Worm (Caenorhabditis elegans): ENCODE data around the gene nhr-269.

Gene nhr-269

ce11 chrV:15369707-15370106 lies at the start of gene nhr-269:
nhr-269 (minus strand) TSS chrV:15369807.
- TF ChIP-seq mls-2 (tag; optimal IDR thresholded peaks at IDR 0.05) (no peak), sptf-1 (tag; optimal IDR thresholded peaks at IDR 0.05) (no peak), ces-1 (GFP tag; optimal IDR thresholded peaks at IDR 0.05) (no peak), lin-13 (tag; optimal IDR thresholded peaks at IDR 0.05) (no peak), nhr-12 (tag; optimal IDR thresholded peaks at IDR 0.05) (no peak), ceh-83 (GFP tag; optimal IDR thresholded peaks at IDR 0.05) (no peak), nhr-237 (tag; optimal IDR thresholded peaks at IDR 0.05) (no peak), lin-32 (GFP tag; optimal IDR thresholded peaks at IDR 0.05) (no peak), drap-1 (GFP tag; optimal IDR thresholded peaks at IDR 0.05) (no peak), hlh-1 (tag; optimal IDR thresholded peaks at IDR 0.05) (no peak), unc-39 (tag; optimal IDR thresholded peaks at IDR 0.05) (no peak), tbx-8 (GFP tag; optimal IDR thresholded peaks at IDR 0.05) (no peak)

DNA sequence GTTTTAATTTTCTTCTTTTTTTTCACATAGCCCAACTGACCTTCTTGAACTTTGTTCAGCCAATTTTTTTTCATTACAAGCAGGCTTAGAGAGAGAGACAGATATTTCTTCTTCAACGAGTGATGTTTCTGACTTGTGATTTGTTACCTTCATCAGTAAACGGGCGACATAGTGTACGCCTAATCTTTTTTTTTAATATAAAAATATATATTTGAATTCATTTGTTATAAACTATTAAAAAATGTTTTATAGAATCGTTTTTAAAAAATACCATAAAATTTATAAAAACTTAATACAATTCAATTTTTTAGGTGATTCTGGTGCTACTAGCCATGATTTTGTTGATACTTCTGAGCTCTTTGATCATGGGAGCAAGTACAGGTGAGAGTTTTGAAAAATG lies 48.2 kb upstream of the nhr-269 start, which contains the start of gene T06E6.10:
Gene T06E6.10, plus strand, starts transcription at position 301 of the 400 bp plus-strand sequence.
- TF ChIP-seq lsy-2 (tag; optimal IDR thresholded peaks at IDR 0.05) (no peak), ceh-43 (GFP tag; optimal IDR thresholded peaks at IDR 0.05) (no peak), hlh-1 (tag; optimal IDR thresholded peaks at IDR 0.05) (no peak), lin-32 (GFP tag; optimal IDR thresholded peaks at IDR 0.05) (no peak)

- no peak for TF ChIP-seq ceh-43 (GFP tag; optimal IDR thresholded peaks at IDR 0.05)
- TF ChIP-seq flh-1 (GFP tag; optimal IDR thresholded peaks at IDR 0.05), result no peak
- TF ChIP-seq blmp-1 (tag; optimal IDR thresholded peaks at IDR 0.05), result no peak
- TF ChIP-seq snpc-4 (tag; optimal IDR thresholded peaks at IDR 0.05), result no peak
- TF ChIP-seq elt-1 (tag; optimal IDR thresholded peaks at IDR 0.05; ENCODE audit: borderline replicate concordance, insufficient read depth), result no peak
- no peak for TF ChIP-seq nhr-237 (tag; optimal IDR thresholded peaks at IDR 0.05)
- no peak for TF ChIP-seq tbx-8 (GFP tag; optimal IDR thresholded peaks at IDR 0.05)
- no peak for TF ChIP-seq pha-4 (tag; optimal IDR thresholded peaks at IDR 0.05)
- TF ChIP-seq mep-1 (tag; optimal IDR thresholded peaks at IDR 0.05), result no peak
- no peak for TF ChIP-seq zip-8 (tag; optimal IDR thresholded peaks at IDR 0.05)
- TF ChIP-seq mls-2 (tag; optimal IDR thresholded peaks at IDR 0.05), result no peak
- no peak for TF ChIP-seq unc-39 (tag; optimal IDR thresholded peaks at IDR 0.05)
- no peak for TF ChIP-seq lin-13 (tag; optimal IDR thresholded peaks at IDR 0.05)
Observed at ce11 chrV:15415951-15416350, 46.3 kb upstream of the nhr-269 start, which contains the start of gene srh-265. srh-265 (plus strand) TSS chrV:15416251.

- no peak for TF ChIP-seq mab-5 (tag; optimal IDR thresholded peaks at IDR 0.05)
- no peak for TF ChIP-seq cnd-1 (tag; optimal IDR thresholded peaks at IDR 0.05)
- no peak for TF ChIP-seq zip-8 (tag; optimal IDR thresholded peaks at IDR 0.05)
- no peak for TF ChIP-seq hlh-1 (tag; optimal IDR thresholded peaks at IDR 0.05)
- TF ChIP-seq mep-1 (tag; optimal IDR thresholded peaks at IDR 0.05), result no peak
- no peak for TF ChIP-seq sptf-1 (tag; optimal IDR thresholded peaks at IDR 0.05)
- TF ChIP-seq unc-62 (GFP tag; optimal IDR thresholded peaks at IDR 0.05), result no peak
- TF ChIP-seq elt-1 (tag; optimal IDR thresholded peaks at IDR 0.05; ENCODE audit: borderline replicate concordance, insufficient read depth), result no peak
- no peak for TF ChIP-seq lin-13 (tag; optimal IDR thresholded peaks at IDR 0.05)
- no peak for TF ChIP-seq ham-2 (GFP tag; optimal IDR thresholded peaks at IDR 0.05)
- no peak for TF ChIP-seq pha-4 (tag; optimal IDR thresholded peaks at IDR 0.05)
- no peak for TF ChIP-seq lin-32 (GFP tag; optimal IDR thresholded peaks at IDR 0.05)
- TF ChIP-seq ceh-43 (GFP tag; optimal IDR thresholded peaks at IDR 0.05), result no peak
Observed at ce11 chrV:15413847-15414246, 44.2 kb upstream of the nhr-269 start, which contains the start of gene srh-264. srh-264 (plus strand) TSS chrV:15414147.

DNA sequence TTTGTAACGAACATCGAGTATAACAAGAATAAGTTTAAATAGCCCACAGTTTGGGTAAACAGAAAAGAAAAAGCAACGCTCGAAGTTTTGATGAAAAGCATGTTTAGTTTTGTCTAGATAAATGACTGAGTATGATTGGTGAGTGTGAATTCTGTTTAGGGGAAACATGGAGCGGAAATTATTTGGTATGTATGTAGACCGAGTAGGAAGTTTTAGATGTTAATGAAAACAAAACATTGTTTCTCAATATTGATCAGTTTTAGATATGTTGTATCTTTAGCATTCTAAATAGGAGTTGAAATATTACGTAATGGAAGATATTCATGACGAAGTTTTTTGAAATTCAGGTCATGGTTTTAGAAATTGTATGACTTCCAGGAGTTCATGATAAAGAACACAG lies 43.0 kb upstream of the nhr-269 start, which contains the start of gene srbc-63:
Gene srbc-63, minus strand, starts transcription at position 101 of the 400 bp plus-strand sequence.
- no peak for TF ChIP-seq nhr-2 (tag; optimal IDR thresholded peaks at IDR 0.05)
- no peak for TF ChIP-seq nhr-12 (tag; optimal IDR thresholded peaks at IDR 0.05)
- TF ChIP-seq nhr-76 (tag; optimal IDR thresholded peaks at IDR 0.05), result no peak
- TF ChIP-seq zip-8 (tag; optimal IDR thresholded peaks at IDR 0.05), result no peak
- no peak for TF ChIP-seq cnd-1 (tag; optimal IDR thresholded peaks at IDR 0.05)
- no peak for TF ChIP-seq lin-32 (GFP tag; optimal IDR thresholded peaks at IDR 0.05)
- TF ChIP-seq bed-3 (GFP tag; optimal IDR thresholded peaks at IDR 0.05), result no peak
- TF ChIP-seq sem-2 (GFP tag; optimal IDR thresholded peaks at IDR 0.05), result no peak
- no peak for TF ChIP-seq nhr-237 (tag; optimal IDR thresholded peaks at IDR 0.05)
- TF ChIP-seq hlh-1 (tag; optimal IDR thresholded peaks at IDR 0.05), result no peak
- no peak for TF ChIP-seq nhr-28 (tag; optimal IDR thresholded peaks at IDR 0.05)
- TF ChIP-seq M03D4.4 (tag; optimal IDR thresholded peaks at IDR 0.05), result no peak

Data from whole organism, mixed stage, embryonic.